Worm (Caenorhabditis elegans) whole organism, L3 larva: ENCODE results near the gene cox-11.

Source experiments
- ZK546.5 ChIP-seq: sonication (generic microtip); optimal IDR thresholded peaks from 2 replicates; lab custom pipeline; 2017; ENCODE audit warnings: missing biosample characterization, missing genetic modification characterization
- elt-2 ChIP-seq: sonication (generic microtip); optimal IDR thresholded peaks from 2 replicates; lab custom pipeline; 2016; ENCODE audit warnings: missing genetic modification reagents, mild to moderate bottlenecking, missing genetic modification characterization, missing compliant biosample characterization
- elt-3 ChIP-seq, 3 experiments: fragments of 150-350 bp in 1 of 3; sonication (generic microtip) in 2 of 3; optimal IDR thresholded peaks; 2 replicates in 2 of 3; 4 replicates in 1 of 3; lab custom pipeline; 2014 to 2017; ENCODE audit warnings: missing biosample characterization in 3 of 3, missing genetic modification characterization in 3 of 3
- sea-2 ChIP-seq: fragments of 150-350 bp; sonication (generic microtip); optimal IDR thresholded peaks from 4 replicates; lab custom pipeline; 2014; ENCODE audit warnings: missing biosample characterization, missing genetic modification reagents, missing genetic modification characterization

- TF ChIP-seq sea-2 (GFP tag; lab: Kevin White, UChicago) (no peak), elt-2 (tag; lab: Kevin White, UChicago) (peak; percentile 41), ZK546.5 (tag; lab: Kevin White, UChicago) (no peak), elt-3 (tag; optimal IDR thresholded peaks at IDR 0.05; lab: Kevin White, UChicago) (no peak)
Measured at ce11 chrIV:13252211-13252610, 8.1 kb downstream of the cox-11 start, which contains the start of gene ttr-51.
